Worm (Caenorhabditis elegans) whole organism, L4/young adult: ENCODE measurements around the gene C05C10.7.

Source experiments
- W03F9.2 ChIP-seq: fragments of 150-350 bp; optimal IDR thresholded peaks from 2 replicates; lab custom pipeline; 2014; ENCODE audit warnings: missing biosample characterization, missing genetic modification characterization
- dao-5 ChIP-seq: sonication (generic microtip); optimal IDR thresholded peaks from 2 replicates; lab custom pipeline; 2016; ENCODE audit warnings: missing genotype, missing genetic modification characterization, moderate library complexity, missing compliant biosample characterization
- him-1 ChIP-seq: sonication (generic microtip); optimal IDR thresholded peaks from 2 replicates; lab custom pipeline; 2016; ENCODE audit warnings: missing genotype, missing genetic modification reagents, missing genetic modification characterization, missing compliant biosample characterization

The C05C10.7 gene

DNA sequence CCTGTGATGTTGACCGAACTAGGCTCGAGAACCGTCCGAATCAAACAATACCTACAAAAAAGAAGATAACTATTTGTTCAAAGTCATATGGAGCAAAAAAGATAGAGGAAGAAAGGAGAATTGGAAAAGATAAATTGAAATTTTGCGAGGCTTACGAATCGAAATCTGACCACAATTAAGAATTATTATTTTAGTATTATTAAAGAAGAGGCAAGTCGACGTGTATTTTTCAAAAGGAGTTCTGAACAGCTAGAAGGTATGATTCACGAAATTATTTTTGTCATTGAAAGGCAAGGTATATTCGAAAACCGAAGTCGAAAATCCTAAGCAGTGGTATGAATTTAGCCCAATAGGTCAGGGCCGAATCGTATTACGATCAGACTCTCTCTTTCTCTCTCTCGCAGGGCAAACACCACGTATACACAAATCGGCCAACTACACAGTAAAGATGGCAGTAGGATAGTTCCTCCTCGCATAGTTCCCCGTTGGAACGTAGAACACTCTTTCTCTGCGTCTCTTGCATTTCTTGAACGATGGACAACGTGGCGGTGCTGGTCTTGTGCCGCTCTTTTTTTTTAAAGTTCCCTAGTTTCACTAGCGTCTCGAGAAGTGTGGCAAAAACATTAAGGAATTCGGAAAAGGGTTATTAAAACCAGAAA lies 47.6 kb downstream of the C05C10.7 start, which contains the start of gene vgln-1:
Gene vgln-1 (minus strand): TSS at position 51 of the 659 bp plus-strand sequence.
- TF ChIP-seq him-1 (tag; lab: Kevin White, UChicago) (no peak), dao-5 (tag; lab: Kevin White, UChicago) (no peak), W03F9.2 (tag; lab: Kevin White, UChicago) (no peak)

- no peak for TF ChIP-seq W03F9.2 (tag; lab: Kevin White, UChicago)
- no peak for TF ChIP-seq dao-5 (tag; lab: Kevin White, UChicago)
- no peak for TF ChIP-seq him-1 (tag; lab: Kevin White, UChicago)
Observed at ce11 chrII:9888549-9888948, 50.2 kb downstream of the C05C10.7 start.
